Worm (Caenorhabditis elegans): ENCODE data around the gene dmd-9.

- TF ChIP-seq ama-1 (optimal IDR thresholded peaks at IDR 0.05) (no peak), Y22D7AL.16 (tag; optimal IDR thresholded peaks at IDR 0.05) (no peak), elt-2 (tag; optimal IDR thresholded peaks at IDR 0.05) (no peak), lin-11 (tag; optimal IDR thresholded peaks at IDR 0.05) (no peak), hlh-15 (tag; optimal IDR thresholded peaks at IDR 0.05) (no peak), pha-4 (tag; optimal IDR thresholded peaks at IDR 0.05) (no peak), fkh-10 (GFP tag; optimal IDR thresholded peaks at IDR 0.05) (no peak), unc-86 (tag; optimal IDR thresholded peaks at IDR 0.05) (no peak), hlh-30 (tag; optimal IDR thresholded peaks at IDR 0.05; ENCODE audit: insufficient read depth) (no peak), ceh-31 (tag; optimal IDR thresholded peaks at IDR 0.05) (no peak)
Observed at ce11 chrIV:3250020-3250419, 4.3 kb downstream of the dmd-9 start.
